Worm (Caenorhabditis elegans): ENCODE results near the gene srx-47.
A peak's percentile ranks its signal among the peaks of the same experiment; 100 is the strongest.

The srx-47 gene

ce11 chrV:9333316-9334048 lies 16.3 kb upstream of the srx-47 start, which contains the start of gene acl-14:
Gene acl-14 (minus strand): TSS chrV:9333631.
- TF ChIP-seq nhr-11 (tag; optimal IDR thresholded peaks at IDR 0.05): no peak
- no peak for TF ChIP-seq odd-2 (tag; optimal IDR thresholded peaks at IDR 0.05)
- TF ChIP-seq unc-42 (tag; optimal IDR thresholded peaks at IDR 0.05): no peak
- no peak for TF ChIP-seq madf-2 (tag; optimal IDR thresholded peaks at IDR 0.05)
- TF ChIP-seq ceh-19 (GFP tag; optimal IDR thresholded peaks at IDR 0.05): no peak
- no peak for TF ChIP-seq pha-2 (tag; optimal IDR thresholded peaks at IDR 0.05)
- no peak for TF ChIP-seq ceh-14 (tag; optimal IDR thresholded peaks at IDR 0.05)
- TF ChIP-seq sox-2 (GFP tag; IDR thresholded peaks at IDR 0.05): no peak
- no peak for TF ChIP-seq syd-9 (tag; optimal IDR thresholded peaks at IDR 0.05)
- TF ChIP-seq C08G9.2 (tag; optimal IDR thresholded peaks at IDR 0.05): no peak
- no peak for TF ChIP-seq pros-1 (tag; optimal IDR thresholded peaks at IDR 0.05)
- TF ChIP-seq pha-4 (tag; optimal IDR thresholded peaks at IDR 0.05): no peak
- TF ChIP-seq sox-4 (tag; optimal IDR thresholded peaks at IDR 0.05): no peak
- TF ChIP-seq C38D4.7 (GFP tag; optimal IDR thresholded peaks at IDR 0.05): no peak
- no peak for TF ChIP-seq fax-1 (tag; optimal IDR thresholded peaks at IDR 0.05)
- no peak for TF ChIP-seq ceh-18 (tag; optimal IDR thresholded peaks at IDR 0.05)

ce11 chrV:9334216-9334615 lies 15.6 kb upstream of the srx-47 start, which contains the start of gene ucp-4:
Gene ucp-4 (plus strand): TSS chrV:9334298.
- TF ChIP-seq ceh-24 (tag; optimal IDR thresholded peaks at IDR 0.05) (no peak), ama-1 (optimal IDR thresholded peaks at IDR 0.05) (no peak), nhr-232 (tag; optimal IDR thresholded peaks at IDR 0.05) (no peak), ceh-48 (tag; optimal IDR thresholded peaks at IDR 0.05) (no peak), lim-6 (tag; optimal IDR thresholded peaks at IDR 0.05) (no peak), dmd-4 (tag; optimal IDR thresholded peaks at IDR 0.05; ENCODE audit: borderline replicate concordance) (no peak), ceh-6 (GFP tag; optimal IDR thresholded peaks at IDR 0.05) (no peak), pha-4 (tag; optimal IDR thresholded peaks at IDR 0.05) (no peak), syd-9 (tag; optimal IDR thresholded peaks at IDR 0.05) (no peak), ceh-34 (tag; optimal IDR thresholded peaks at IDR 0.05) (no peak), eyg-1 (tag; optimal IDR thresholded peaks at IDR 0.05) (no peak), pag-3 (tag; optimal IDR thresholded peaks at IDR 0.05; ENCODE audit: borderline replicate concordance) (no peak)

- no peak for TF ChIP-seq elt-2 (tag; optimal IDR thresholded peaks at IDR 0.05)
- TF ChIP-seq pqm-1 (tag; optimal IDR thresholded peaks at IDR 0.05): no peak
- TF ChIP-seq hlh-8 (tag; optimal IDR thresholded peaks at IDR 0.05): no peak
These were observed 13.3 kb upstream of the srx-47 start, which contains the start of gene coq-6 for ce11 chrV:9336462-9336861. Gene coq-6 (plus strand): TSS chrV:9336762.

- TF ChIP-seq ceh-6 (GFP tag; optimal IDR thresholded peaks at IDR 0.05) (no peak), ama-1 (optimal IDR thresholded peaks at IDR 0.05) (peak; percentile 83)
These were observed 11.3 kb upstream of the srx-47 start for ce11 chrV:9338452-9338851.

ce11 chrV:9340318-9340717 lies 9.5 kb upstream of the srx-47 start:
- TF ChIP-seq pat-9 (tag; optimal IDR thresholded peaks at IDR 0.05) (no peak), unc-3 (GFP tag; conservative IDR thresholded peaks at IDR 0.05) (0 out of 2 replicates have a peak, but pooled peaks have one; percentile 28), unc-3 (tag; optimal IDR thresholded peaks at IDR 0.05) (no peak), hlh-8 (tag; optimal IDR thresholded peaks at IDR 0.05) (no peak), ama-1 (optimal IDR thresholded peaks at IDR 0.05) (peak; percentile 32)
